Worm (Caenorhabditis elegans): ENCODE data around the gene C29F7.2.

Gene C29F7.2

ce11 chrX:13412307-13412706, 3.6 kb upstream of the C29F7.2 start (continued):
- TF ChIP-seq Y48G9A.11 (GFP tag; IDR thresholded peaks at IDR 0.05) (no peak), lin-38 (GFP tag; IDR thresholded peaks at IDR 0.05) (no peak)

ce11 chrX:13414974-13415373, 904 bp upstream of the C29F7.2 start:
- peak; percentile 59; the same call in 1 of the 2 replicates for TF ChIP-seq lin-1 (GFP tag; IDR thresholded peaks at IDR 0.05)
- 0 out of 2 replicates have a peak, but pooled peaks have one; percentile 35 for TF ChIP-seq dmd-9 (GFP tag; IDR thresholded peaks at IDR 0.05)
- TF ChIP-seq T26A8.4 (GFP tag; IDR thresholded peaks at IDR 0.05), result peak; percentile 47; the same call in 1 of the 2 replicates
- TF ChIP-seq aha-1 (tag), result peak; percentile 89
- TF ChIP-seq snpc-1.2 (GFP tag; IDR thresholded peaks at IDR 0.05), result peak; percentile 67
- peak; percentile 71; the same call in 1 of the 2 replicates for TF ChIP-seq arid-1 (GFP tag; conservative IDR thresholded peaks at IDR 0.05)
- peak; percentile 25 for TF ChIP-seq hlh-30 (tag; optimal IDR thresholded peaks at IDR 0.05; ENCODE audit: insufficient read depth)
- peak; percentile 53; the same call in 1 of the 2 replicates for TF ChIP-seq daf-8 (GFP tag; IDR thresholded peaks at IDR 0.05)
- TF ChIP-seq nhr-111 (GFP tag; optimal IDR thresholded peaks at IDR 0.05), result no peak
- peak; percentile 35 for TF ChIP-seq dve-1 (tag; optimal IDR thresholded peaks at IDR 0.05; ENCODE audit: insufficient read depth)
- peak; percentile 64; the same call in 1 of the 2 replicates for TF ChIP-seq pha-4 (GFP tag; IDR thresholded peaks at IDR 0.05)
- TF ChIP-seq pha-4 (tag; optimal IDR thresholded peaks at IDR 0.05), result no peak
- TF ChIP-seq nhr-48 (tag; optimal IDR thresholded peaks at IDR 0.05), result peak; percentile 34
- peak; percentile 76 for TF ChIP-seq tra-1 (GFP tag; IDR thresholded peaks at IDR 0.05)
- TF ChIP-seq nhr-237 (tag; optimal IDR thresholded peaks at IDR 0.05), result no peak
- TF ChIP-seq nhr-76 (tag; optimal IDR thresholded peaks at IDR 0.05), result no peak
- 0 out of 2 replicates have a peak, but pooled peaks have one; percentile 19 for TF ChIP-seq ZK337.2 (GFP tag; IDR thresholded peaks at IDR 0.05)
- TF ChIP-seq Y48G9A.11 (GFP tag; IDR thresholded peaks at IDR 0.05), result peak; percentile 44; the same call in 1 of the 2 replicates
- TF ChIP-seq dmd-6 (GFP tag; IDR thresholded peaks at IDR 0.05), result peak; percentile 42
- TF ChIP-seq unc-39 (tag; optimal IDR thresholded peaks at IDR 0.05), result no peak
- TF ChIP-seq skn-1 (tag; optimal IDR thresholded peaks at IDR 0.05), result no peak
- TF ChIP-seq daf-16 (GFP tag; optimal IDR thresholded peaks at IDR 0.05), result peak in 1 of 2 experiments; percentile 70
- TF ChIP-seq daf-16 (tag; optimal IDR thresholded peaks at IDR 0.05), result no peak
- peak; percentile 45 for TF ChIP-seq rbr-2 (tag; optimal IDR thresholded peaks at IDR 0.05)
- 0 out of 2 replicates have a peak, but pooled peaks have one; percentile 58 for TF ChIP-seq nhr-41 (GFP tag; IDR thresholded peaks at IDR 0.05)
- TF ChIP-seq lim-7 (GFP tag; IDR thresholded peaks at IDR 0.05), result peak; percentile 76
- no peak for TF ChIP-seq nhr-11 (tag; optimal IDR thresholded peaks at IDR 0.05)
- no peak for TF ChIP-seq R02D3.7 (tag; optimal IDR thresholded peaks at IDR 0.05)
- TF ChIP-seq Y75B8A.6 (GFP tag; IDR thresholded peaks at IDR 0.05), result no peak
- TF ChIP-seq ceh-20 (GFP tag; IDR thresholded peaks at IDR 0.05), result no peak
- TF ChIP-seq ztf-11 (tag; optimal IDR thresholded peaks at IDR 0.05), result no peak
- TF ChIP-seq egl-27 (tag; optimal IDR thresholded peaks at IDR 0.05), result no peak
- TF ChIP-seq duxl-1 (tag; optimal IDR thresholded peaks at IDR 0.05; ENCODE audit: poor library complexity), result peak; percentile 35
- peak; percentile 70 for TF ChIP-seq mes-2 (tag; optimal IDR thresholded peaks at IDR 0.05; ENCODE audit: poor library complexity, severe bottlenecking)
- TF ChIP-seq lir-3 (tag; optimal IDR thresholded peaks at IDR 0.05), result peak; percentile 21
- 0 out of 2 replicates have a peak, but pooled peaks have one; percentile 39 for TF ChIP-seq zfp-3 (GFP tag; conservative IDR thresholded peaks at IDR 0.05)
- 0 out of 2 replicates have a peak, but pooled peaks have one; percentile 38 for TF ChIP-seq madf-9 (GFP tag; conservative IDR thresholded peaks at IDR 0.05)
- TF ChIP-seq nhr-77 (tag; optimal IDR thresholded peaks at IDR 0.05), result peak; percentile 14
- TF ChIP-seq mdl-1 (tag; optimal IDR thresholded peaks at IDR 0.05), result peak in 1 of 2 experiments; percentile 13
- no peak for TF ChIP-seq spr-3 (GFP tag; optimal IDR thresholded peaks at IDR 0.05)
- TF ChIP-seq lin-38 (GFP tag; IDR thresholded peaks at IDR 0.05), result no peak; the same call in 1 of the 2 replicates
- TF ChIP-seq nhr-42 (GFP tag; IDR thresholded peaks at IDR 0.05), result 0 out of 2 replicates have a peak, but pooled peaks have one; percentile 12
- peak; percentile 65 for TF ChIP-seq hmg-1.1 (GFP tag; IDR thresholded peaks at IDR 0.05)
- TF ChIP-seq nhr-28 (tag; optimal IDR thresholded peaks at IDR 0.05), result peak; percentile 43
- no peak for TF ChIP-seq pqm-1 (tag; optimal IDR thresholded peaks at IDR 0.05)
- TF ChIP-seq dmd-8 (GFP tag; IDR thresholded peaks at IDR 0.05), result 0 out of 2 replicates have a peak, but pooled peaks have one; percentile 17
- no peak for TF ChIP-seq ceh-44 (GFP tag; IDR thresholded peaks at IDR 0.05)
- peak; percentile 13 for TF ChIP-seq spr-1 (tag; optimal IDR thresholded peaks at IDR 0.05)

Data from whole organism, L4 larva.